Worm (Caenorhabditis elegans) whole organism, L2 larva: ENCODE measurements around the gene T05A7.1.

Source experiments
- ceh-16 ChIP-seq: fragments of 150-350 bp; optimal IDR thresholded peaks from 2 replicates; lab custom pipeline; 2014; ENCODE audit warnings: missing biosample characterization, missing genetic modification characterization
- ceh-82 ChIP-seq: fragments of 150-350 bp; optimal IDR thresholded peaks from 2 replicates; lab custom pipeline; 2014; ENCODE audit warnings: missing biosample characterization, missing genetic modification characterization
- elt-3 ChIP-seq: sonication (generic microtip); optimal IDR thresholded peaks from 2 replicates; lab custom pipeline; 2017; ENCODE audit warnings: missing biosample characterization, missing genetic modification characterization
- nhr-237 ChIP-seq: fragments of 150-350 bp; optimal IDR thresholded peaks from 2 replicates; lab custom pipeline; 2014; ENCODE audit warnings: missing biosample characterization, missing genetic modification characterization
- nhr-25 ChIP-seq: fragments of 150-350 bp; sonication (generic microtip); optimal IDR thresholded peaks from 3 replicates; lab custom pipeline; 2014; ENCODE audit warnings: missing biosample characterization, missing genetic modification characterization
- skn-1 ChIP-seq: sonication (generic microtip); optimal IDR thresholded peaks from 2 replicates; lab custom pipeline; 2017; ENCODE audit warnings: missing biosample characterization, missing genetic modification characterization
- snpc-4 ChIP-seq: fragments of 150-350 bp; optimal IDR thresholded peaks from 2 replicates; lab custom pipeline; 2014; ENCODE audit warnings: missing biosample characterization, missing genetic modification characterization
- zag-1 ChIP-seq: fragments of 150-350 bp; optimal IDR thresholded peaks from 2 replicates; lab custom pipeline; 2014; ENCODE audit warnings: missing biosample characterization, missing genetic modification characterization

- TF ChIP-seq snpc-4 (no peak), nhr-237 (no peak), elt-3 (tag; lab: Kevin White, UChicago) (no peak), ceh-16 (tag; lab: Kevin White, UChicago) (no peak), nhr-25 (tag; lab: Kevin White, UChicago) (no peak), zag-1 (tag; lab: Kevin White, UChicago) (no peak), skn-1 (tag; lab: Kevin White, UChicago) (no peak), ceh-82 (tag; lab: Kevin White, UChicago) (no peak)
These were observed 25.0 kb downstream of the T05A7.1 start for ce11 chrII:4703011-4703410.
